Worm (Caenorhabditis elegans) whole organism, L1 larva: Measurements from ENCODE around the gene F47B8.3.

Source experiments
- Y116A8C.19 ChIP-seq: sonication (generic microtip); optimal IDR thresholded peaks from 2 replicates; lab custom pipeline; 2016; ENCODE audit warnings: missing compliant biosample characterization, missing genetic modification characterization, borderline replicate concordance
- aha-1 ChIP-seq: fragments of 150-350 bp; optimal IDR thresholded peaks from 2 replicates; lab custom pipeline; 2014; ENCODE audit warnings: missing biosample characterization, missing genetic modification characterization
- aly-2 ChIP-seq: fragments of 150-350 bp; optimal IDR thresholded peaks from 2 replicates; lab custom pipeline; 2014; ENCODE audit warnings: missing biosample characterization, missing genetic modification characterization
- ama-1 ChIP-seq: fragments of 150-350 bp; optimal IDR thresholded peaks from 2 replicates; lab custom pipeline; 2014
- ceh-63 ChIP-seq: fragments of 200-800 bp; sonication (Bioruptor generic); optimal IDR thresholded peaks from 2 replicates; lab custom pipeline; 2018; ENCODE audit warnings: mild to moderate bottlenecking, missing genetic modification characterization, missing compliant biosample characterization
- ceh-8 ChIP-seq: fragments of 200-800 bp; sonication (Bioruptor generic); optimal IDR thresholded peaks from 2 replicates; lab custom pipeline; 2018; ENCODE audit warnings: mild to moderate bottlenecking, missing genetic modification characterization, moderate library complexity, missing compliant biosample characterization
- ceh-90 ChIP-seq: sonication (generic microtip); optimal IDR thresholded peaks from 2 replicates; lab custom pipeline; 2016; ENCODE audit warnings: missing genetic modification characterization, missing compliant biosample characterization
- ces-1 ChIP-seq: fragments of 150-350 bp; optimal IDR thresholded peaks from 2 replicates; lab custom pipeline; 2014; ENCODE audit warnings: missing biosample characterization, missing genetic modification reagents, missing genetic modification characterization
- dsc-1 ChIP-seq: sonication (generic microtip); optimal IDR thresholded peaks from 2 replicates; lab custom pipeline; 2016; ENCODE audit warnings: mild to moderate bottlenecking, missing genetic modification characterization, missing compliant biosample characterization
- efl-1 ChIP-seq, 4 experiments: fragments of 150-350 bp; optimal IDR thresholded peaks in 3 of 4; peaks in 1 of 4; 1 replicate in 1 of 4; 2 replicates in 3 of 4; lab custom pipeline; 2014; ENCODE audit warnings: missing biosample characterization in 2 of 4, missing genetic modification characterization in 2 of 4, missing genetic modification reagents in 2 of 4
- egl-13 ChIP-seq: sonication (generic microtip); optimal IDR thresholded peaks from 2 replicates; lab custom pipeline; 2016; ENCODE audit warnings: missing genotype, missing genetic modification reagents, missing genetic modification characterization, missing compliant biosample characterization
- elt-2 ChIP-seq: sonication (generic microtip); optimal IDR thresholded peaks from 2 replicates; lab custom pipeline; 2016; ENCODE audit warnings: missing genetic modification characterization, mild to moderate bottlenecking, inconsistent platforms, missing compliant biosample characterization, missing genetic modification reagents
- elt-3 ChIP-seq, 6 experiments: fragments of 150-350 bp in 1 of 6; sonication (generic microtip); optimal IDR thresholded peaks; 2 replicates each; lab custom pipeline; 2017 to 2018; ENCODE audit warnings: missing biosample characterization in 6 of 6, missing genetic modification characterization in 6 of 6, inconsistent platforms in 1 of 6
- ets-5 ChIP-seq: fragments of 200-800 bp; sonication (Bioruptor generic); IDR thresholded peaks from 2 replicates; pipeline ENCODE4 v1.3.6; 2022; ENCODE audit warnings: missing genetic modification characterization, missing compliant biosample characterization
- fkh-10 ChIP-seq: sonication (generic microtip); optimal IDR thresholded peaks from 2 replicates; lab custom pipeline; 2017; ENCODE audit warnings: missing biosample characterization, missing genetic modification reagents, missing genetic modification characterization
- fkh-8 ChIP-seq: sonication (generic microtip); optimal IDR thresholded peaks from 2 replicates; lab custom pipeline; 2016; ENCODE audit warnings: mild to moderate bottlenecking, missing genetic modification characterization, missing compliant biosample characterization
- fos-1 ChIP-seq: fragments of 150-350 bp; optimal IDR thresholded peaks from 2 replicates; lab custom pipeline; 2014; ENCODE audit warnings: missing biosample characterization, missing genetic modification characterization
- grh-1 ChIP-seq: fragments of 200-800 bp; sonication (Bioruptor generic); IDR thresholded peaks from 2 replicates; pipeline ENCODE4 v1.3.6; 2022; ENCODE audit warnings: missing genetic modification reagents, missing genetic modification characterization, missing compliant biosample characterization
- hlh-4 ChIP-seq: sonication (generic microtip); optimal IDR thresholded peaks from 2 replicates; lab custom pipeline; 2016; ENCODE audit warnings: mild to moderate bottlenecking, missing genetic modification characterization, missing compliant biosample characterization
- hpl-2 ChIP-seq: fragments of 150-350 bp; optimal IDR thresholded peaks from 2 replicates; lab custom pipeline; 2014; ENCODE audit warnings: missing biosample characterization, missing genetic modification reagents, missing genetic modification characterization
- irx-1 ChIP-seq: sonication (generic microtip); optimal IDR thresholded peaks from 2 replicates; lab custom pipeline; 2016; ENCODE audit warnings: missing genetic modification characterization, missing compliant biosample characterization
- isw-1 ChIP-seq: fragments of 200-800 bp; sonication (Bioruptor generic); IDR thresholded peaks from 2 replicates; pipeline ENCODE4 v1.3.6; 2022; ENCODE audit warnings: missing genetic modification characterization, missing compliant biosample characterization
- jun-1 ChIP-seq: fragments of 150-350 bp; optimal IDR thresholded peaks from 2 replicates; lab custom pipeline; 2014; ENCODE audit warnings: missing biosample characterization, missing genetic modification reagents, missing genetic modification characterization
- lin-13 ChIP-seq: fragments of 150-350 bp; optimal IDR thresholded peaks from 2 replicates; lab custom pipeline; 2014; ENCODE audit warnings: missing biosample characterization, missing genetic modification reagents, missing genetic modification characterization
- lin-15B ChIP-seq: fragments of 150-350 bp; sonication (generic microtip); optimal IDR thresholded peaks from 3 replicates; lab custom pipeline; 2014; ENCODE audit warnings: missing biosample characterization, missing genetic modification characterization
- lin-39 ChIP-seq: fragments of 150-350 bp; optimal IDR thresholded peaks from 2 replicates; lab custom pipeline; 2014; ENCODE audit warnings: missing biosample characterization, missing genetic modification reagents, missing genetic modification characterization
- lir-3 ChIP-seq: sonication (generic microtip); optimal IDR thresholded peaks from 2 replicates; lab custom pipeline; 2016; ENCODE audit warnings: mild to moderate bottlenecking, missing genetic modification characterization, moderate library complexity, missing compliant biosample characterization; ENCODE audit not compliant: poor library complexity
- mef-2 ChIP-seq: fragments of 150-350 bp; optimal IDR thresholded peaks from 2 replicates; lab custom pipeline; 2014; ENCODE audit warnings: missing biosample characterization, missing genetic modification characterization
- nhr-12 ChIP-seq: sonication (generic microtip); optimal IDR thresholded peaks from 2 replicates; lab custom pipeline; 2017; ENCODE audit warnings: missing biosample characterization, missing genetic modification characterization
- nhr-47 ChIP-seq: sonication (generic microtip); optimal IDR thresholded peaks from 2 replicates; lab custom pipeline; 2016; ENCODE audit warnings: mild to moderate bottlenecking, missing genetic modification characterization, moderate library complexity, missing compliant biosample characterization
- nhr-76 ChIP-seq: sonication (generic microtip); optimal IDR thresholded peaks from 2 replicates; lab custom pipeline; 2017; ENCODE audit warnings: missing biosample characterization, missing genetic modification characterization
- nhr-84 ChIP-seq: sonication (generic microtip); optimal IDR thresholded peaks from 2 replicates; lab custom pipeline; 2017; ENCODE audit warnings: missing biosample characterization, missing genetic modification characterization
- nhr-85 ChIP-seq: sonication (generic microtip); peaks from one replicate; lab custom pipeline; 2016; ENCODE audit warnings: missing genetic modification characterization, inconsistent platforms, missing compliant biosample characterization
- nhr-90 ChIP-seq: sonication (generic microtip); optimal IDR thresholded peaks from 2 replicates; lab custom pipeline; 2016; ENCODE audit warnings: mild to moderate bottlenecking, missing genetic modification characterization, missing compliant biosample characterization; ENCODE audit not compliant: poor library complexity
- pag-3 ChIP-seq: sonication (generic microtip); optimal IDR thresholded peaks from 2 replicates; lab custom pipeline; 2017; ENCODE audit warnings: missing genetic modification characterization, mild to moderate bottlenecking, missing compliant biosample characterization, antibody characterized with exemption, borderline replicate concordance; ENCODE audit not compliant: insufficient read depth
- skn-1 ChIP-seq: fragments of 150-350 bp; optimal IDR thresholded peaks from 2 replicates; lab custom pipeline; 2014; ENCODE audit warnings: missing biosample characterization, missing genetic modification characterization
- tbx-2 ChIP-seq: sonication (generic microtip); optimal IDR thresholded peaks from 2 replicates; lab custom pipeline; 2016; ENCODE audit warnings: missing genetic modification characterization, missing compliant biosample characterization
- tlp-1 ChIP-seq: fragments of 150-350 bp; optimal IDR thresholded peaks from 2 replicates; lab custom pipeline; 2014; ENCODE audit warnings: missing biosample characterization, missing genetic modification characterization
- unc-62 ChIP-seq: fragments of 150-350 bp; optimal IDR thresholded peaks from 2 replicates; lab custom pipeline; 2014; ENCODE audit warnings: missing biosample characterization, missing genetic modification reagents, missing genetic modification characterization
- unc-86 ChIP-seq: sonication (generic microtip); optimal IDR thresholded peaks from 2 replicates; lab custom pipeline; 2016; ENCODE audit warnings: missing genetic modification characterization, missing compliant biosample characterization
- vab-15 ChIP-seq: sonication (generic microtip); optimal IDR thresholded peaks from 2 replicates; lab custom pipeline; 2017; ENCODE audit warnings: missing genotype, mild to moderate bottlenecking, missing genetic modification characterization, missing compliant biosample characterization
- zag-1 ChIP-seq: fragments of 150-350 bp; optimal IDR thresholded peaks from 2 replicates; lab custom pipeline; 2014; ENCODE audit warnings: missing biosample characterization, missing genetic modification characterization
- ztf-11 ChIP-seq, 2 experiments: sonication (generic microtip); optimal IDR thresholded peaks; 2 replicates each; lab custom pipeline; 2016 to 2017; ENCODE audit warnings: missing genetic modification characterization in 2 of 2, missing biosample characterization in 1 of 2, missing compliant biosample characterization in 1 of 2

The F47B8.3 gene

DNA sequence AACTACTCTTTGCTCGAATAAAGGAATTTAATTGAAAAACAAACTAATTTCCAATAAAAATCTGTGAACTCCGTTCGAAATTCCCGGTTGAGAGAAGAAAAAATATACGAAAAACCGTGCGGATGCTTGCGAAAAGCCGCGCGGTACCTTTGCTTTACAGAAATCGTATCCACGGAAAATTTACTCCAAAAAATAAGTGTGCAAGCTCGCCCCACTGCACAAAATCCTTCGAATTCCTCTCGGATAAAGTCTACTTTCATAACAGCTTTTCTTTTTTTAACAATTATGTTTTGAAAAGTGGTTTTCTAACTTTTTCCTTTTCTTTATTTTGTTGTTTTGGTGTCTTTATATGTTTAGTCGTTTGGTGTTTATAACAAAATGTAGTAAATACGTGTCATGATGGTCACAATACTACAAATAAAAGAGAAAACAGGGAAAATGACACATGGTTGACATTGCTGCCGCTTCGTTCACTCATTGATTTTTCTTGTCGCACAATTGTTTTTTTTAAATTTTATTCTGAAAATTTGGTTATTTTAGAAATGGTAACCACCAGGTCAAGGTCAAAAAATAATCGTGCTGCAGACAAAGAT lies 24.5 kb upstream of the F47B8.3 start, which contains the start of gene cept-2 (continued):
- TF ChIP-seq mef-2 = peak; percentile 37
- TF ChIP-seq elt-3 (tag; optimal IDR thresholded peaks at IDR 0.05; lab: Kevin White, UChicago) = peak in 3 of 6 experiments; percentile 37 to 93 (median 76)
- TF ChIP-seq tbx-2 (tag; lab: Kevin White, UChicago) = peak; percentile 94
- no peak for TF ChIP-seq nhr-12 (tag; lab: Kevin White, UChicago)
- peak; percentile 82 for TF ChIP-seq pag-3 (tag; lab: Kevin White, UChicago)
- TF ChIP-seq ceh-63 = no peak
- TF ChIP-seq efl-1 (optimal IDR thresholded peaks at IDR 0.05; lab: Kevin White, UChicago) = peak; percentile 91 to 93
- TF ChIP-seq efl-1 (GFP tag; optimal IDR thresholded peaks at IDR 0.05 in 1 of 2; lab: Kevin White, UChicago) = peak; percentile 85 to 98
- peak; percentile 94 for TF ChIP-seq dsc-1 (tag; lab: Kevin White, UChicago)
- peak; percentile 78 for TF ChIP-seq aly-2 (tag; lab: Kevin White, UChicago)
- TF ChIP-seq lin-13 (GFP tag; lab: Kevin White, UChicago) = peak; percentile 96
- peak; percentile 96 for TF ChIP-seq nhr-85 (tag; lab: Kevin White, UChicago)
- TF ChIP-seq zag-1 (tag; lab: Kevin White, UChicago) = peak; percentile 66
- TF ChIP-seq lir-3 (tag; lab: Kevin White, UChicago) = peak; percentile 93
- TF ChIP-seq nhr-90 = peak; percentile 91
- TF ChIP-seq lin-15B (tag; lab: Kevin White, UChicago) = peak; percentile 67
- TF ChIP-seq skn-1 (tag; lab: Kevin White, UChicago) = peak; percentile 95
- TF ChIP-seq irx-1 = peak; percentile 82
- no peak for TF ChIP-seq unc-62 (GFP tag; lab: Kevin White, UChicago)
- peak; percentile 52 for TF ChIP-seq ama-1 (lab: Kevin White, UChicago)
- no peak for TF ChIP-seq hlh-4 (tag; lab: Kevin White, UChicago)
- peak; percentile 67 for TF ChIP-seq ceh-90
- peak; percentile 84 for TF ChIP-seq jun-1
- no peak for TF ChIP-seq ets-5 (GFP tag; lab: Robert Waterston, UW)
- TF ChIP-seq fkh-10 (GFP tag; lab: Kevin White, UChicago) = peak; percentile 70
- peak; percentile 71 for TF ChIP-seq fos-1 (tag; lab: Kevin White, UChicago)
- TF ChIP-seq aha-1 (tag; lab: Kevin White, UChicago) = peak; percentile 9
- TF ChIP-seq lin-39 (tag; lab: Kevin White, UChicago) = peak; percentile 70
- peak; percentile 96 for TF ChIP-seq nhr-47 (tag; lab: Kevin White, UChicago)
- TF ChIP-seq ceh-8 (GFP tag; lab: Kevin White, UChicago) = peak; percentile 84
- peak; percentile 68 for TF ChIP-seq hpl-2 (GFP tag; lab: Kevin White, UChicago)
- peak; percentile 95 for TF ChIP-seq fkh-8 (tag; lab: Kevin White, UChicago)
- no peak for TF ChIP-seq ces-1 (GFP tag; lab: Kevin White, UChicago)
- peak; percentile 83 for TF ChIP-seq grh-1 (GFP tag; lab: Robert Waterston, UW)
- TF ChIP-seq ztf-11 (tag; optimal IDR thresholded peaks at IDR 0.05; lab: Kevin White, UChicago) = peak in 1 of 2 experiments; percentile 91
- TF ChIP-seq isw-1 (GFP tag; lab: Robert Waterston, UW) = peak; percentile 92
- TF ChIP-seq Y116A8C.19 = no peak
- no peak for TF ChIP-seq nhr-76 (tag; lab: Kevin White, UChicago)
- TF ChIP-seq elt-2 (tag; lab: Kevin White, UChicago) = peak; percentile 46
- peak; percentile 91 for TF ChIP-seq egl-13 (tag; lab: Kevin White, UChicago)
- TF ChIP-seq unc-86 (tag; lab: Kevin White, UChicago) = peak; percentile 92
- no peak for TF ChIP-seq tlp-1 (tag; lab: Kevin White, UChicago)
- TF ChIP-seq vab-15 (tag; lab: Kevin White, UChicago) = peak; percentile 78
- no peak for TF ChIP-seq nhr-84 (tag; lab: Kevin White, UChicago)
